Fruit fly (Drosophila melanogaster): ENCODE data around the gene GATAe.

Gene GATAe

dm6 chr3R:15972979-15973486, 35.9 kb upstream of the GATAe start, which contains the start of gene Hel89B (continued):
- TF ChIP-seq NC2β (GFP tag; optimal IDR thresholded peaks at IDR 0.05) = peak; percentile 61
- TF ChIP-seq CG5245 (GFP tag; optimal IDR thresholded peaks at IDR 0.05) = peak; percentile 38
- TF ChIP-seq Six4 (GFP tag; optimal IDR thresholded peaks at IDR 0.05) = peak; percentile 13
- peak; percentile 68 for TF ChIP-seq tio (GFP tag; optimal IDR thresholded peaks at IDR 0.05)
- TF ChIP-seq CG1233 (GFP tag; optimal IDR thresholded peaks at IDR 0.05) = no peak
- TF ChIP-seq tin (GFP tag; optimal IDR thresholded peaks at IDR 0.05) = peak; percentile 63
- TF ChIP-seq CG9727 (GFP tag; optimal IDR thresholded peaks at IDR 0.05) = peak; percentile 19
- TF ChIP-seq CG10979 (tag; optimal IDR thresholded peaks at IDR 0.05) = peak; percentile 45
- peak; percentile 63 for TF ChIP-seq Bdp1 (GFP tag; optimal IDR thresholded peaks at IDR 0.05)
- peak; percentile 52 for TF ChIP-seq CG13894 (tag; optimal IDR thresholded peaks at IDR 0.05)
- TF ChIP-seq CG4854 (GFP tag; optimal IDR thresholded peaks at IDR 0.05) = peak; percentile 16
- no peak for TF ChIP-seq ara (GFP tag; IDR thresholded peaks at IDR 0.05)
- no peak for TF ChIP-seq ase (GFP tag; IDR thresholded peaks at IDR 0.05)
- peak; percentile 63 for TF ChIP-seq Ssrp (tag; optimal IDR thresholded peaks at IDR 0.05)
- TF ChIP-seq CG7839 (tag; optimal IDR thresholded peaks at IDR 0.05) = peak; percentile 53
- TF ChIP-seq CG12744 (GFP tag; optimal IDR thresholded peaks at IDR 0.05) = peak; percentile 29
- TF ChIP-seq CG13296 (GFP tag; optimal IDR thresholded peaks at IDR 0.05) = no peak
- peak; percentile 65 for TF ChIP-seq CG10654 (GFP tag; optimal IDR thresholded peaks at IDR 0.05)
- TF ChIP-seq Pdp1 (GFP tag; optimal IDR thresholded peaks at IDR 0.05) = peak; percentile 58 to 62
- TF ChIP-seq CG11723 (GFP tag; optimal IDR thresholded peaks at IDR 0.05) = peak; percentile 17
- peak; percentile 56 for TF ChIP-seq CG18476 (GFP tag; optimal IDR thresholded peaks at IDR 0.05)
- peak; percentile 65 for TF ChIP-seq twi (tag; optimal IDR thresholded peaks at IDR 0.05)
- TF ChIP-seq CG3065 (GFP tag; optimal IDR thresholded peaks at IDR 0.05) = no peak
- peak; percentile 59 for TF ChIP-seq CG15269 (tag; optimal IDR thresholded peaks at IDR 0.05)
- TF ChIP-seq Abd-B (GFP tag; optimal IDR thresholded peaks at IDR 0.05) = peak; percentile 87
- peak; percentile 87 for TF ChIP-seq CG12391 (tag; optimal IDR thresholded peaks at IDR 0.05)
- peak; percentile 90 for TF ChIP-seq CG9797 (GFP tag; optimal IDR thresholded peaks at IDR 0.05)
- no peak for TF ChIP-seq CG16813 (GFP tag; IDR thresholded peaks at IDR 0.05; ENCODE audit: partially characterized antibody)
- TF ChIP-seq CG1832 (GFP tag; optimal IDR thresholded peaks at IDR 0.05) = peak; percentile 46
- TF ChIP-seq Hsf (GFP tag; optimal IDR thresholded peaks at IDR 0.05) = peak; percentile 80
- peak; percentile 62 for TF ChIP-seq Jarid2 (GFP tag; optimal IDR thresholded peaks at IDR 0.05)
- TF ChIP-seq cato (GFP tag; optimal IDR thresholded peaks at IDR 0.05; ENCODE audit: borderline replicate concordance) = peak; percentile 46
- no peak for TF ChIP-seq bowl (GFP tag; IDR thresholded peaks at IDR 0.05)
- TF ChIP-seq zfh2 (GFP tag; optimal IDR thresholded peaks at IDR 0.05) = peak; percentile 73
- no peak for TF ChIP-seq CG2129 (GFP tag; IDR thresholded peaks at IDR 0.05; ENCODE audit: partially characterized antibody)
- TF ChIP-seq Sin3A (optimal IDR thresholded peaks at IDR 0.05) = peak; percentile 79
- peak; percentile 67 for TF ChIP-seq Chrac-16 (GFP tag; optimal IDR thresholded peaks at IDR 0.05)
- no peak for TF ChIP-seq Trl (optimal IDR thresholded peaks at IDR 0.05)
- peak; percentile 53 for TF ChIP-seq Trl (GFP tag; optimal IDR thresholded peaks at IDR 0.05)
- TF ChIP-seq gfzf (GFP tag; optimal IDR thresholded peaks at IDR 0.05) = peak; percentile 88
- peak; percentile 38 for TF ChIP-seq slp2 (GFP tag; optimal IDR thresholded peaks at IDR 0.05)
- peak; percentile 46 for TF ChIP-seq CG15601 (tag; optimal IDR thresholded peaks at IDR 0.05)
- peak; percentile 97 for TF ChIP-seq MESR4 (GFP tag; optimal IDR thresholded peaks at IDR 0.05)
- TF ChIP-seq CG18599 (GFP tag; optimal IDR thresholded peaks at IDR 0.05) = peak; percentile 12
- peak; percentile 64 for TF ChIP-seq Hmr (GFP tag; optimal IDR thresholded peaks at IDR 0.05)
- TF ChIP-seq CG3995 (GFP tag; optimal IDR thresholded peaks at IDR 0.05) = peak; percentile 9
- TF ChIP-seq CG6654 (GFP tag; optimal IDR thresholded peaks at IDR 0.05) = no peak
- peak; percentile 57 for TF ChIP-seq pnt (GFP tag; optimal IDR thresholded peaks at IDR 0.05)
- peak; percentile 44 for TF ChIP-seq tup (GFP tag; optimal IDR thresholded peaks at IDR 0.05)
- TF ChIP-seq nau (GFP tag; optimal IDR thresholded peaks at IDR 0.05) = peak; percentile 27

All from whole organism, embryonic.